Worm (Caenorhabditis elegans) whole organism, early embryonic: ENCODE measurements around the gene C33H5.1.

Experiments
- B0310.2 ChIP-seq: sonication (generic microtip); optimal IDR thresholded peaks from 2 replicates; lab custom pipeline; 2016; ENCODE audit warnings: mild to moderate bottlenecking, missing genetic modification characterization, missing compliant biosample characterization
- F13C5.2 ChIP-seq: sonication (generic microtip); optimal IDR thresholded peaks from 2 replicates; lab custom pipeline; 2017; ENCODE audit warnings: mild to moderate bottlenecking, missing genetic modification characterization, inconsistent platforms, missing compliant biosample characterization
- aly-1 ChIP-seq: sonication (generic microtip); optimal IDR thresholded peaks from 2 replicates; lab custom pipeline; 2016; ENCODE audit warnings: missing genetic modification characterization, missing compliant biosample characterization
- ama-1 ChIP-seq: fragments of 150-350 bp; optimal IDR thresholded peaks from 2 replicates; lab custom pipeline; 2014
- ceh-13 ChIP-seq: fragments of 200-800 bp; sonication (Bioruptor generic); optimal IDR thresholded peaks from 2 replicates; lab custom pipeline; 2018; ENCODE audit warnings: mild to moderate bottlenecking, missing genetic modification characterization, missing compliant biosample characterization
- ceh-36 ChIP-seq: sonication (generic microtip); optimal IDR thresholded peaks from 2 replicates; lab custom pipeline; 2016; ENCODE audit warnings: missing genetic modification characterization, inconsistent platforms, missing compliant biosample characterization
- ets-7 ChIP-seq: sonication (generic microtip); optimal IDR thresholded peaks from 2 replicates; lab custom pipeline; 2016; ENCODE audit warnings: missing genotype, missing genetic modification characterization, missing compliant biosample characterization
- flt-1 ChIP-seq: fragments of 200-800 bp; sonication (Bioruptor generic); IDR thresholded peaks from 2 replicates; pipeline ENCODE4 v1.3.6; 2022; ENCODE audit warnings: missing genetic modification characterization, missing compliant biosample characterization
- hmbx-1 ChIP-seq: sonication (generic microtip); optimal IDR thresholded peaks from 2 replicates; lab custom pipeline; 2016; ENCODE audit warnings: mild to moderate bottlenecking, missing genetic modification characterization, missing compliant biosample characterization
- hmg-4 ChIP-seq: fragments of 200-800 bp; sonication (Bioruptor generic); optimal IDR thresholded peaks from 2 replicates; lab custom pipeline; 2018; ENCODE audit warnings: mild to moderate bottlenecking, missing genetic modification characterization, missing compliant biosample characterization
- hnd-1 ChIP-seq: sonication (generic microtip); optimal IDR thresholded peaks from 2 replicates; lab custom pipeline; 2016; ENCODE audit warnings: missing genetic modification characterization, missing compliant biosample characterization
- pes-1 ChIP-seq: fragments of 200-800 bp; sonication (Bioruptor generic); IDR thresholded peaks from 2 replicates; pipeline ENCODE4 v1.3.6; 2022; ENCODE audit warnings: missing genetic modification reagents, missing genetic modification characterization, missing compliant biosample characterization
- scrt-1 ChIP-seq: fragments of 200-800 bp; sonication (Bioruptor generic); IDR thresholded peaks from 2 replicates; pipeline ENCODE4 v1.3.6; 2022; ENCODE audit warnings: missing genetic modification characterization, missing compliant biosample characterization
- sea-1 ChIP-seq: fragments of 200-800 bp; sonication (Bioruptor generic); conservative IDR thresholded peaks from 2 replicates; pipeline ENCODE4 v1.3.6; 2022; ENCODE audit warnings: missing genetic modification characterization, missing compliant biosample characterization
- tbx-11 ChIP-seq: fragments of 200-800 bp; sonication (Bioruptor generic); IDR thresholded peaks from 2 replicates; pipeline ENCODE4 v1.3.6; 2022; ENCODE audit warnings: missing genetic modification characterization, missing compliant biosample characterization
- tbx-37 ChIP-seq: fragments of 200-800 bp; sonication (Bioruptor generic); conservative IDR thresholded peaks from 2 replicates; pipeline ENCODE4 v1.3.6; 2022; ENCODE audit warnings: missing genetic modification reagents, missing genetic modification characterization, missing compliant biosample characterization
- tra-4 ChIP-seq: sonication (generic microtip); optimal IDR thresholded peaks from 2 replicates; lab custom pipeline; 2017; ENCODE audit warnings: missing genetic modification characterization, missing compliant biosample characterization

Gene C33H5.1

DNA sequence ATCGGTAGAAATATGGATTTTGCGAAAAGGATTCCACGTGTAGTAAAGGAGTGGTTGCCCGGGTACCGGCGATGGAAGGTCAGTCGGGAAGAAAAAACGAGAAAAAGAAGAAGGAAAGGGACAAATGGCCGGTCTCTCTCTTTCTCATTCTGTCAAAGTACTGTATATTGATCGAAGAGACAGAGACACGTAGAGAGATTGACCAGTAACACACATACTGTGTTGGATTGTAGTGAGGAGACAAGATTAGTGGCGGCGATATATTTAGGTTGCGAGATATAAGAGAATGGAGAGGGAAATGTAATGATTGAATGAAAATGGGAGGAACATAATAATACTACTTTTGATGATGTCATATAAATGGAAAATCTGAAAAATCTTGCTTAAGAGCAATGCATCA is 27.3 kb downstream of the C33H5.1 start:
- no peak for TF ChIP-seq hnd-1 (tag; lab: Kevin White, UChicago)
- TF ChIP-seq hmg-4: peak; percentile 51

- no peak for TF ChIP-seq F13C5.2 (tag; lab: Kevin White, UChicago)
- TF ChIP-seq hnd-1 (tag; lab: Kevin White, UChicago): no peak
Measured at ce11 chrIV:7836491-7836890, 27.8 kb downstream of the C33H5.1 start.

- no peak for TF ChIP-seq hnd-1 (tag; lab: Kevin White, UChicago)
- no peak for TF ChIP-seq hmbx-1 (tag; lab: Kevin White, UChicago)
- no peak for TF ChIP-seq scrt-1
- no peak for TF ChIP-seq tra-4 (tag; lab: Kevin White, UChicago)
- no peak for TF ChIP-seq hmg-4
- no peak for TF ChIP-seq ceh-13 (GFP tag; lab: Kevin White, UChicago)
- no peak for TF ChIP-seq tbx-37
- TF ChIP-seq aly-1: no peak
Measured at ce11 chrIV:7838426-7838825, 29.7 kb downstream of the C33H5.1 start, which contains the start of gene C06A6.7. TSS of gene C06A6.7 (minus strand) at chrIV:7838526.

DNA sequence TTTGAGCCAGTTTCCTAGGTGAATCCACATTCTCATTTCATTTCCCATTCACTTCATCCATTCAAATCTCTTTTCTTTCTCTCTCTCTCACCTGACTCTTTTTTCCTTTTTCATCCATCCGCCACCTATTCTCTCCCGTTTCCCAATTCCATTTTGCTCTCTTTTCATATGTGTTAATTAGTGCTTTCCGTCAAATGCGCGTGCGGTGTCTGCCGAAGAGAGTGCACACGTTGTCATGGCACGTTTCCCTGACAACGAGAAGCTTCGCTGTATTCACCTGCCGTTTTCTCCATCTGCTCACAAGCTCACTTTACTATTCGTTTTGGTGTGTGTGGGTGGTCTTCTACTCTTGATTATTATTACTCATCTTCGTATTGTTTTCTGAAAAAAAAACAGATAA is 31.2 kb downstream of the C33H5.1 start:
- TF ChIP-seq sea-1: no peak
- TF ChIP-seq hmbx-1 (tag; lab: Kevin White, UChicago): no peak
- no peak for TF ChIP-seq ceh-13 (GFP tag; lab: Kevin White, UChicago)
- no peak for TF ChIP-seq flt-1 (GFP tag; lab: Robert Waterston, UW)
- TF ChIP-seq tbx-11 (GFP tag; lab: Robert Waterston, UW): no peak
- TF ChIP-seq ceh-36 (tag; lab: Kevin White, UChicago): no peak
- no peak for TF ChIP-seq F13C5.2 (tag; lab: Kevin White, UChicago)
- no peak for TF ChIP-seq ama-1 (lab: Kevin White, UChicago)
- TF ChIP-seq hmg-4: no peak
- no peak for TF ChIP-seq ets-7 (tag; lab: Kevin White, UChicago)
- TF ChIP-seq tbx-37: no peak
- TF ChIP-seq B0310.2 (tag; lab: Kevin White, UChicago): no peak
- no peak for TF ChIP-seq aly-1
- TF ChIP-seq tra-4 (tag; lab: Kevin White, UChicago): no peak
- no peak for TF ChIP-seq scrt-1
- TF ChIP-seq pes-1: no peak
- no peak for TF ChIP-seq hnd-1 (tag; lab: Kevin White, UChicago)

- TF ChIP-seq F13C5.2 (tag; lab: Kevin White, UChicago): no peak
- TF ChIP-seq hnd-1 (tag; lab: Kevin White, UChicago): no peak
- TF ChIP-seq ama-1 (lab: Kevin White, UChicago): no peak
- TF ChIP-seq tra-4 (tag; lab: Kevin White, UChicago): no peak
- TF ChIP-seq flt-1 (GFP tag; lab: Robert Waterston, UW): no peak
- no peak for TF ChIP-seq tbx-11 (GFP tag; lab: Robert Waterston, UW)
- TF ChIP-seq sea-1: no peak
- TF ChIP-seq aly-1: no peak
- TF ChIP-seq ets-7 (tag; lab: Kevin White, UChicago): no peak
- TF ChIP-seq tbx-37: no peak
- no peak for TF ChIP-seq scrt-1
- no peak for TF ChIP-seq hmg-4
- no peak for TF ChIP-seq ceh-36 (tag; lab: Kevin White, UChicago)
- TF ChIP-seq ceh-13 (GFP tag; lab: Kevin White, UChicago): no peak
- TF ChIP-seq B0310.2 (tag; lab: Kevin White, UChicago): no peak
- TF ChIP-seq pes-1: no peak
- TF ChIP-seq hmbx-1 (tag; lab: Kevin White, UChicago): no peak
Measured at ce11 chrIV:7841218-7841617, 32.5 kb downstream of the C33H5.1 start.

DNA sequence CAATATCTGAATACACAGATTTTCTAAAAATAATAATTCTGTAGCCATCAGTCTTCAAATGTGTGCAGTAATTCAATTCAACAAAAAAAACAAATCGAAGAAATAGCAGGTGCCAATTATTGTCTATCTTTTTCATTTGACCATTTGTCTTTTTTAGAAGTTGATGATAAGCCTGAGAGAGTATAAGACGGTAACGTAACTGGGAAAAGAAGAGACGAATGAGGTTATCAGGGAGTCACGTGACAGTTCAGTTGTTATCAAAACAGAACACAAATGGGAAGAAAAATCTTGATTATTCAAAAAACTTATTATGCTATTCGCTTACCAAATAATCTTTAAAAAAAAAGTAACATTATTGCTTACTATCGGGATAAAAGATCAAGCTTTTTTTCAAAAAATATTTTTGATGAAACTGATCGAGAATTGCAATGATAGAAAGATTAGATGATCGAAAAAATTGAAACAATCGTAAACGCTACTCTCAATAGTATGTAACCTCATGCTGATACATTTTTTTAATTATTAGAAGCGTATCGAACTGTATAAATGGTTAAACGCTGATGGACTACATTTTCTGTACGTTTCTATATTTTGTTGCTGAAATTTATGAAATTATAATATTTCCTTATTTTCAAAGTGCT is 35.7 kb downstream of the C33H5.1 start:
- TF ChIP-seq F13C5.2 (tag; lab: Kevin White, UChicago) (no peak), pes-1 (no peak), ceh-13 (GFP tag; lab: Kevin White, UChicago) (no peak), sea-1 (no peak), hmbx-1 (tag; lab: Kevin White, UChicago) (no peak), scrt-1 (no peak), B0310.2 (tag; lab: Kevin White, UChicago) (no peak), ets-7 (tag; lab: Kevin White, UChicago) (no peak), ceh-36 (tag; lab: Kevin White, UChicago) (no peak), aly-1 (no peak)

ce11 chrIV:7845585-7845984 is 36.9 kb downstream of the C33H5.1 start:
- TF ChIP-seq sea-1: 0 out of 2 replicates have a peak, but pooled peaks have one; percentile 48
- TF ChIP-seq ets-7 (tag; lab: Kevin White, UChicago): peak; percentile 17
- TF ChIP-seq hmbx-1 (tag; lab: Kevin White, UChicago): no peak
- TF ChIP-seq tbx-11 (GFP tag; lab: Robert Waterston, UW): 0 out of 2 replicates have a peak, but pooled peaks have one; percentile 15
- TF ChIP-seq hnd-1 (tag; lab: Kevin White, UChicago): no peak
- TF ChIP-seq tbx-37: 0 out of 2 replicates have a peak, but pooled peaks have one; percentile 14
- TF ChIP-seq hmg-4: peak; percentile 91
- TF ChIP-seq aly-1: peak; percentile 76
- TF ChIP-seq F13C5.2 (tag; lab: Kevin White, UChicago): peak; percentile 78
- peak; percentile 36 for TF ChIP-seq ceh-36 (tag; lab: Kevin White, UChicago)

DNA sequence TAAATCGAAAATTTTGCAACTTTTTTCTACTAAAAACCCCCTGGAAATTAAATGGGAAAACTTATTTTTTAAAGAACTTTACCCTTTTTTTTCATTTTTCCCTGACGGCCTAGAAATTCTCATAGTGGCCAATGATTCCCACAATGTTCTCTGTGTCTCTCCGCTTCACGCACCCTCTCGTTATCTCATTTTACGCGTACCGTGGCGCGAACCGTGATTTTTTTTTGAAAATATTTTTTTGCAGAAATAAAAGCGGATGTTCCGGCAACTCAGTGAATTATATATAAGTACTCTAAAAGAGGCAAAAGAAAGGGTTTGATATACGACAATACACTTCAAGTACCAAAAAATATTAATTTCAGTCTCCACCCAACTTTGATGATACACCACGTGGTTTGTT is 37.7 kb downstream of the C33H5.1 start, which contains the start of gene C06A6.2:
Gene C06A6.2 (plus strand): TSS at position 237 of the 400 bp plus-strand sequence.
- TF ChIP-seq F13C5.2 (tag; lab: Kevin White, UChicago): no peak
- no peak for TF ChIP-seq tbx-37
- TF ChIP-seq ets-7 (tag; lab: Kevin White, UChicago): no peak
- no peak for TF ChIP-seq flt-1 (GFP tag; lab: Robert Waterston, UW)
- no peak for TF ChIP-seq hnd-1 (tag; lab: Kevin White, UChicago)
- TF ChIP-seq hmbx-1 (tag; lab: Kevin White, UChicago): no peak
- no peak for TF ChIP-seq pes-1
- TF ChIP-seq tbx-11 (GFP tag; lab: Robert Waterston, UW): no peak
- no peak for TF ChIP-seq B0310.2 (tag; lab: Kevin White, UChicago)
- no peak for TF ChIP-seq scrt-1
- no peak for TF ChIP-seq tra-4 (tag; lab: Kevin White, UChicago)
- TF ChIP-seq sea-1: no peak
- no peak for TF ChIP-seq aly-1
- TF ChIP-seq hmg-4: no peak
- TF ChIP-seq ceh-36 (tag; lab: Kevin White, UChicago): no peak
- no peak for TF ChIP-seq ceh-13 (GFP tag; lab: Kevin White, UChicago)
